Fruit fly (Drosophila melanogaster): ENCODE measurements around the gene CG43391.

Gene CG43391

DNA sequence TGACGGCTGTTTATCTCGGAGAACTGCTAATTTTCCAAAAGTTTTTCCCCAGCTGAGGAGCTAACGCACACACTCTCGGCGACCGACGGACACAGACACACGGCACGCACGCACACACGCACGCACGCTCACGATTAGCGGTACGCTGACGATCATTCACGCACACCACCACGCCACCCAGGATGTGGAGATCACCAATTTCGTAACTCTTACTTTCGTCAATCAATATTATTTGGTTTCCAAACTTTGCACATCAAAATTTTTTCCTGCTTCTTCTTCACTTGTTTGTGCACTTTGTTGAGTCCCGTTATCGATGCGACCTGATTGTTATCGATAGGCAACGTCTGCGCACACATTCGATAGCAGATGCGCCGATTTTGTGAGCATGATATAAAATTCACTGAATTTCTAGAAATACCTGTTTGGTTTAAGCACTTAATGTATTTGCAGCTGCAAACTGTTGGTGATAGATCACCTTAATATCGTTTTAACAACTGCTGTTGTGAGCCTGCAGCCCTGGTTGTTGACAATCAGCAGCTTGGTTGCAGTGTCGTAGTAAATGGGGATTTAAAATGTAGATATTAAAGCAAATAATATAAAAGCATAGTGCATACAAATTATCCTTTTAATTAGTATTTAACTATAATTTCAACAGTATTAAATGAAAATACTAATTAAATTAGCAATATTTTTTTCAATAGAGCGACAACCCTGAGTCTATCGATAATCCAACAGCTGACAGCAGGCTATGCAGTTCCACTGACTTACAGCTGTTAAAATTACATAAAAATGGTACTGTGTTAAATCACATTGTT, 18.7 kb downstream of the CG43391 start, which contains the start of the genes CG7394 and Mob2 (continued):
- TF ChIP-seq crol (GFP tag; IDR thresholded peaks at IDR 0.05) (no peak; the same call in 1 of the 2 replicates), Dbx (GFP tag; IDR thresholded peaks at IDR 0.05) (peak; percentile 96), Neu2 (GFP tag; optimal IDR thresholded peaks at IDR 0.05; ENCODE audit: borderline replicate concordance) (peak; percentile 60), klu (GFP tag; IDR thresholded peaks at IDR 0.05) (peak; percentile 80), grn (GFP tag; optimal IDR thresholded peaks at IDR 0.05) (peak; percentile 61), CG9609 (GFP tag; optimal IDR thresholded peaks at IDR 0.05) (peak; percentile 75), CG10654 (GFP tag; optimal IDR thresholded peaks at IDR 0.05) (peak; percentile 90), CG11085 (GFP tag; IDR thresholded peaks at IDR 0.05) (peak; percentile 87), Optix (GFP tag; IDR thresholded peaks at IDR 0.05) (peak; percentile 75), CrebB (tag; optimal IDR thresholded peaks at IDR 0.05) (peak; percentile 83), NK7.1 (GFP tag; optimal IDR thresholded peaks at IDR 0.05) (peak; percentile 39), gcm2 (GFP tag; optimal IDR thresholded peaks at IDR 0.05) (peak; percentile 41), Hmx (GFP tag; optimal IDR thresholded peaks at IDR 0.05) (peak; percentile 82), CG11696 (GFP tag; IDR thresholded peaks at IDR 0.05) (peak; percentile 52; the same call in 1 of the 2 replicates), insv (GFP tag; optimal IDR thresholded peaks at IDR 0.05) (peak in 1 of 2 experiments; percentile 64), fd64A (GFP tag; optimal IDR thresholded peaks at IDR 0.05) (peak; percentile 46), CG2712 (tag; optimal IDR thresholded peaks at IDR 0.05) (peak; percentile 89), CG17802 (tag; optimal IDR thresholded peaks at IDR 0.05) (peak; percentile 62), HLH3B (GFP tag; IDR thresholded peaks at IDR 0.05) (peak; percentile 91), mld (GFP tag; IDR thresholded peaks at IDR 0.05; ENCODE audit: partially characterized antibody) (0 out of 3 replicates have a peak, but pooled peaks have one; percentile 71), Sry-δ (GFP tag; optimal IDR thresholded peaks at IDR 0.05) (peak; percentile 84), Awh (GFP tag; IDR thresholded peaks at IDR 0.05) (peak; percentile 83), CG16813 (GFP tag; IDR thresholded peaks at IDR 0.05; ENCODE audit: partially characterized antibody) (peak; percentile 89), CG10565 (GFP tag; optimal IDR thresholded peaks at IDR 0.05) (no peak), CG32532 (GFP tag; IDR thresholded peaks at IDR 0.05) (peak; percentile 94), CG30431 (GFP tag; optimal IDR thresholded peaks at IDR 0.05) (peak; percentile 65), Ets97D (GFP tag; optimal IDR thresholded peaks at IDR 0.05) (peak; percentile 86), scrt (GFP tag; optimal IDR thresholded peaks at IDR 0.05) (peak; percentile 64), CG6654 (GFP tag; optimal IDR thresholded peaks at IDR 0.05) (peak; percentile 28), Mes4 (GFP tag; optimal IDR thresholded peaks at IDR 0.05) (peak; percentile 61), Blimp-1 (GFP tag; optimal IDR thresholded peaks at IDR 0.05) (peak; percentile 88), Mad (GFP tag; optimal IDR thresholded peaks at IDR 0.05) (peak; percentile 84), D19A (tag; optimal IDR thresholded peaks at IDR 0.05) (peak; percentile 69), Chrac-16 (GFP tag; optimal IDR thresholded peaks at IDR 0.05) (peak; percentile 90), CG18262 (tag; optimal IDR thresholded peaks at IDR 0.05) (peak; percentile 86), ro (GFP tag; IDR thresholded peaks at IDR 0.05) (peak; percentile 45; the same call in 1 of the 2 replicates), slbo (GFP tag; IDR thresholded peaks at IDR 0.05) (peak; percentile 97), Deaf1 (tag; optimal IDR thresholded peaks at IDR 0.05) (peak; percentile 67), bigmax (GFP tag; optimal IDR thresholded peaks at IDR 0.05) (no peak), CG7745 (tag; optimal IDR thresholded peaks at IDR 0.05) (no peak), CG1832 (GFP tag; optimal IDR thresholded peaks at IDR 0.05) (no peak), CG13424 (tag; optimal IDR thresholded peaks at IDR 0.05) (peak; percentile 93), CkIIα-i1 (GFP tag; IDR thresholded peaks at IDR 0.05) (no peak), p53 (GFP tag; optimal IDR thresholded peaks at IDR 0.05) (peak; percentile 20), Hr78 (GFP tag; optimal IDR thresholded peaks at IDR 0.05) (peak in 1 of 2 experiments; percentile 40), CG11504 (tag; optimal IDR thresholded peaks at IDR 0.05) (peak; percentile 89), abd-A (tag; optimal IDR thresholded peaks at IDR 0.05) (peak; percentile 75), CG3065 (GFP tag; optimal IDR thresholded peaks at IDR 0.05) (peak; percentile 75)
